Fruit fly (Drosophila melanogaster) whole organism, embryonic: ENCODE results near the gene CG14252.

Experiments
- CHES-1-like ChIP-seq: fragments of 200-800 bp; sonication (Bioruptor generic); optimal IDR thresholded peaks from 2 replicates; lab custom pipeline; 2016; ENCODE audit warnings: missing biosample characterization, missing genetic modification characterization
- insv ChIP-seq, 2 experiments: fragments of 200-800 bp; sonication (Bioruptor generic); optimal IDR thresholded peaks; 3 replicates each; lab custom pipeline; 2016 to 2018; ENCODE audit warnings: missing biosample characterization in 2 of 2, missing genetic modification characterization in 2 of 2

DNA sequence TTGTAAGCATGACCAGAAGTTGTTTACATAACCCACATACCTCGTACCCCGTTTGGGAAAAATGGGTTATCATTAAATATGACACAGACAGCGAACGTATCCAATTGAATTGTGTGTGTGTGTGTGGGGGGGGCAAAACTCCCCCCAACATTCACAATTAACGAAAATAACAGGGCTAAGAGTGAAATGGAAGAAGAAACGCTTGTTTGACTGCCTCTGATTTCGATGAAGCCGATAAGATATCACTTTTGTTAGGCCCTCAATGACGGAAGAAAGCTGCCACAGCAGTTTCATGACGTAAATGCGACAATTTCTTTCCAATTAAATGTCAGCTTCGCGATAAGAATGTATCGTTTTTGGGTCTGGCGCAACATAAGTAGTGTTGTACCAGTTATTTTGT is 11.4 kb upstream of the CG14252 start:
- TF ChIP-seq insv (GFP tag; optimal IDR thresholded peaks at IDR 0.05; lab: Kevin White, UChicago) (no peak), CHES-1-like (no peak)
